Worm (Caenorhabditis elegans): ENCODE data around the gene D2023.6.

DNA sequence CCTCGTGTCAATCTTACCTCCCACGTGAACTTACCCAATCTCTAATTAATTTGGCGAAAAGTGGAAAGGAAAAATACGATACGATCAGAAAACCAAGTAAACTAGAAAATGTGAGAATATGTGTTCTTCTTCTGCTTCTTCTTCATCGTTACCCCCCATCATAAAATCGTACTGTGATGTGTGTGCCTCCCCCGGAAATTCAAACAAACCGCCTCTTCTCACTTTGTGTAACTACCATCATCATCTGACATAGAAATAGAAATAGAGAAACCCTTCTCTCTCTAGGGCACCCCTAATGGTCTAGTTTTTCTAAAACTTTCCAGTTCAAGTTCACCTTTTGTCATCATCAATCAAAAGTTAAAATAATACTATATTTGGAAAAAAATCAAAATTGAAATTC is 30.6 kb downstream of the D2023.6 start:
- TF ChIP-seq dao-5 (tag; optimal IDR thresholded peaks at IDR 0.05) (no peak), W03F9.2 (tag; optimal IDR thresholded peaks at IDR 0.05) (no peak)
